Worm (Caenorhabditis elegans) whole organism, L1 larva: ENCODE data around the gene trpp-5.

Source experiments
- F16B12.6 ChIP-seq: fragments of 150-350 bp; optimal IDR thresholded peaks from 2 replicates; lab custom pipeline; 2014; ENCODE audit warnings: missing biosample characterization, missing genetic modification characterization
- ceh-82 ChIP-seq, 3 experiments: fragments of 150-350 bp in 1 of 3; sonication (generic microtip) in 2 of 3; optimal IDR thresholded peaks; 2 replicates each; lab custom pipeline; 2014 to 2017; ENCODE audit warnings: missing biosample characterization in 3 of 3, missing genetic modification characterization in 3 of 3
- fos-1 ChIP-seq: fragments of 150-350 bp; optimal IDR thresholded peaks from 2 replicates; lab custom pipeline; 2014; ENCODE audit warnings: missing biosample characterization, missing genetic modification characterization
- lin-15B ChIP-seq: fragments of 150-350 bp; sonication (generic microtip); optimal IDR thresholded peaks from 3 replicates; lab custom pipeline; 2014; ENCODE audit warnings: missing biosample characterization, missing genetic modification characterization
- unc-130 ChIP-seq: fragments of 150-350 bp; optimal IDR thresholded peaks from 2 replicates; lab custom pipeline; 2017; ENCODE audit warnings: missing biosample characterization, missing genetic modification characterization, inconsistent platforms

- TF ChIP-seq ceh-82 (tag; optimal IDR thresholded peaks at IDR 0.05; lab: Kevin White, UChicago) (no peak), unc-130 (tag; lab: Kevin White, UChicago) (no peak), F16B12.6 (no peak), lin-15B (tag; lab: Kevin White, UChicago) (no peak), fos-1 (no peak)
These were observed 37.3 kb upstream of the trpp-5 start for ce11 chrII:12239449-12239848.
